Fruit fly (Drosophila melanogaster) whole organism, embryonic: ENCODE results near the gene Obp19c.

Source experiments
- Bteb2 ChIP-seq: fragments of 200-800 bp; sonication (Bioruptor generic); optimal IDR thresholded peaks from 2 replicates; lab custom pipeline; 2016; ENCODE audit warnings: missing biosample characterization, missing genetic modification characterization
- CG10267 ChIP-seq: fragments of 200-800 bp; sonication (Bioruptor generic); optimal IDR thresholded peaks from 2 replicates; lab custom pipeline; 2018; ENCODE audit warnings: missing biosample characterization, mild to moderate bottlenecking, missing genetic modification characterization, moderate library complexity
- CG12769 ChIP-seq: fragments of 200-800 bp; sonication (Bioruptor generic); optimal IDR thresholded peaks from 2 replicates; lab custom pipeline; 2019; ENCODE audit warnings: missing biosample characterization, mild to moderate bottlenecking, missing genetic modification characterization, moderate library complexity
- CG12942 ChIP-seq: fragments of 200-800 bp; sonication (Bioruptor generic); optimal IDR thresholded peaks from 3 replicates; lab custom pipeline; 2016; ENCODE audit warnings: missing biosample characterization, missing genetic modification characterization
- CG13287 ChIP-seq: fragments of 200-800 bp; sonication (Bioruptor generic); IDR thresholded peaks from 2 replicates; pipeline ENCODE4 v1.3.6; 2022; ENCODE audit warnings: missing biosample characterization, missing genetic modification characterization; ENCODE audit not compliant: partially characterized antibody
- CG13424 ChIP-seq: fragments of 200-800 bp; sonication (Bioruptor generic); optimal IDR thresholded peaks from 2 replicates; lab custom pipeline; 2019; ENCODE audit warnings: missing biosample characterization, mild to moderate bottlenecking, missing genetic modification characterization, moderate library complexity
- CG15011 ChIP-seq: fragments of 200-800 bp; sonication (Bioruptor generic); optimal IDR thresholded peaks from 3 replicates; lab custom pipeline; 2018; ENCODE audit warnings: missing biosample characterization, mild to moderate bottlenecking, missing genetic modification characterization
- CG17385 ChIP-seq: fragments of 200-800 bp; sonication (Bioruptor generic); optimal IDR thresholded peaks from 3 replicates; lab custom pipeline; 2018; ENCODE audit warnings: missing biosample characterization, mild to moderate bottlenecking, missing genetic modification characterization
- CG17612 ChIP-seq: fragments of 200-800 bp; sonication (Bioruptor generic); IDR thresholded peaks from 2 replicates; pipeline ENCODE4 v1.3.6; 2022; ENCODE audit warnings: missing biosample characterization, missing genetic modification characterization
- CG1792 ChIP-seq: fragments of 200-800 bp; sonication (Bioruptor generic); optimal IDR thresholded peaks from 2 replicates; lab custom pipeline; 2016; ENCODE audit warnings: missing biosample characterization, missing genetic modification characterization
- CG18011 ChIP-seq: fragments of 200-800 bp; sonication (Bioruptor generic); optimal IDR thresholded peaks from 2 replicates; lab custom pipeline; 2017; ENCODE audit warnings: missing biosample characterization, missing genetic modification characterization, mild to moderate bottlenecking, moderate library complexity, missing genotype
- CG32767 ChIP-seq: fragments of 200-800 bp; sonication (Bioruptor generic); IDR thresholded peaks from 2 replicates; pipeline ENCODE4 v1.3.6; 2022; ENCODE audit warnings: missing biosample characterization, missing genetic modification characterization
- CG34376 ChIP-seq: fragments of 200-800 bp; sonication (Bioruptor generic); optimal IDR thresholded peaks from 2 replicates; lab custom pipeline; 2018; ENCODE audit warnings: missing biosample characterization, mild to moderate bottlenecking, missing genetic modification characterization
- CG5245 ChIP-seq: fragments of 200-800 bp; sonication (Bioruptor generic); optimal IDR thresholded peaks from 3 replicates; lab custom pipeline; 2016; ENCODE audit warnings: missing biosample characterization, missing genetic modification characterization
- CG9797 ChIP-seq: fragments of 200-800 bp; sonication (Bioruptor generic); optimal IDR thresholded peaks from 3 replicates; lab custom pipeline; 2018; ENCODE audit warnings: missing biosample characterization, mild to moderate bottlenecking, missing genetic modification characterization
- Chrac-16 ChIP-seq: fragments of 200-800 bp; sonication (Bioruptor generic); optimal IDR thresholded peaks from 3 replicates; lab custom pipeline; 2016; ENCODE audit warnings: missing biosample characterization, missing genetic modification characterization
- Ets65A ChIP-seq: fragments of 200-800 bp; sonication (Bioruptor generic); peaks from one replicate; lab custom pipeline; 2016; ENCODE audit warnings: missing biosample characterization, missing genetic modification characterization
- H2.0 ChIP-seq: fragments of 200-800 bp; sonication (Bioruptor generic); IDR thresholded peaks from 2 replicates; pipeline ENCODE4 v1.3.6; 2022; ENCODE audit warnings: missing biosample characterization, missing genetic modification characterization
- HLH3B ChIP-seq: fragments of 200-800 bp; sonication (Bioruptor generic); IDR thresholded peaks from 2 replicates; pipeline ENCODE4 v1.3.6; 2022; ENCODE audit warnings: missing biosample characterization, missing genetic modification characterization
- HmgD ChIP-seq: fragments of 200-800 bp; sonication (Bioruptor generic); optimal IDR thresholded peaks from 3 replicates; lab custom pipeline; 2016; ENCODE audit warnings: missing biosample characterization, missing genetic modification characterization
- Hmr ChIP-seq: fragments of 200-800 bp; sonication (Bioruptor generic); optimal IDR thresholded peaks from 3 replicates; lab custom pipeline; 2017; ENCODE audit warnings: mild to moderate bottlenecking, missing biosample characterization, missing genetic modification reagents, missing genetic modification characterization
- Lim3 ChIP-seq: fragments of 200-800 bp; sonication (Bioruptor generic); IDR thresholded peaks from 2 replicates; pipeline ENCODE4 v1.3.6; 2022; ENCODE audit warnings: missing biosample characterization, missing genetic modification characterization
- MBD-R2 ChIP-seq: fragments of 200-800 bp; sonication (Bioruptor generic); IDR thresholded peaks from 2 replicates; pipeline ENCODE4 v1.3.6; 2022; ENCODE audit warnings: missing biosample characterization, missing genetic modification characterization
- MESR4 ChIP-seq: fragments of 200-800 bp; sonication (Bioruptor generic); optimal IDR thresholded peaks from 2 replicates; lab custom pipeline; 2018; ENCODE audit warnings: missing biosample characterization, mild to moderate bottlenecking, missing genetic modification characterization, moderate library complexity
- Med ChIP-seq: fragments of 200-800 bp; sonication (Bioruptor generic); peaks from one replicate; lab custom pipeline; 2016; ENCODE audit warnings: missing biosample characterization, missing genetic modification characterization, mild to moderate bottlenecking, inconsistent platforms, moderate library complexity
- Myb ChIP-seq: fragments of 200-800 bp; sonication (Bioruptor generic); optimal IDR thresholded peaks from 2 replicates; lab custom pipeline; 2016; ENCODE audit warnings: missing biosample characterization, missing genetic modification characterization
- Opbp ChIP-seq: fragments of 200-800 bp; sonication (Bioruptor generic); IDR thresholded peaks from 3 replicates; pipeline ENCODE4 v1.3.6; 2022; ENCODE audit warnings: missing biosample characterization, missing genetic modification characterization; ENCODE audit not compliant: partially characterized antibody
- Scr ChIP-seq: fragments of 200-800 bp; sonication (Bioruptor generic); IDR thresholded peaks from 2 replicates; pipeline ENCODE4 v1.3.6; 2022; ENCODE audit warnings: missing biosample characterization, missing genetic modification characterization; ENCODE audit not compliant: partially characterized antibody
- Sin3A ChIP-seq: fragments of >200 bp; optimal IDR thresholded peaks from 2 replicates; lab custom pipeline; 2018
- amos ChIP-seq: fragments of 200-800 bp; sonication (Bioruptor generic); IDR thresholded peaks from 2 replicates; pipeline ENCODE4 v1.3.6; 2022; ENCODE audit warnings: missing biosample characterization, missing genetic modification characterization; ENCODE audit not compliant: partially characterized antibody
- ase ChIP-seq: fragments of 200-800 bp; sonication (Bioruptor generic); IDR thresholded peaks from 3 replicates; pipeline ENCODE4 v1.3.6; 2022; ENCODE audit warnings: missing biosample characterization, missing genetic modification characterization
- br ChIP-seq: fragments of >200 bp; optimal IDR thresholded peaks from 2 replicates; lab custom pipeline; 2017
- cg ChIP-seq: fragments of 200-800 bp; sonication (Bioruptor generic); optimal IDR thresholded peaks from 3 replicates; lab custom pipeline; 2019; ENCODE audit warnings: missing biosample characterization, mild to moderate bottlenecking, missing genetic modification characterization, moderate library complexity
- dm ChIP-seq: fragments of 200-800 bp; sonication (Bioruptor generic); optimal IDR thresholded peaks from 3 replicates; lab custom pipeline; 2016; ENCODE audit warnings: missing biosample characterization, missing genetic modification characterization
- emc ChIP-seq: fragments of 200-800 bp; sonication (Bioruptor generic); optimal IDR thresholded peaks from 2 replicates; lab custom pipeline; 2016; ENCODE audit warnings: missing biosample characterization, missing genetic modification characterization
- fu2 ChIP-seq: fragments of 200-800 bp; sonication (Bioruptor generic); optimal IDR thresholded peaks from 2 replicates; lab custom pipeline; 2016; ENCODE audit warnings: missing biosample characterization, missing genetic modification characterization
- gfzf ChIP-seq: fragments of 200-800 bp; sonication (Bioruptor generic); optimal IDR thresholded peaks from 2 replicates; lab custom pipeline; 2016; ENCODE audit warnings: missing biosample characterization, mild to moderate bottlenecking, missing genetic modification characterization, moderate library complexity
- knrl ChIP-seq: fragments of 200-800 bp; sonication (Bioruptor generic); IDR thresholded peaks from 3 replicates; pipeline ENCODE4 v1.3.6; 2022; ENCODE audit warnings: missing biosample characterization, missing genetic modification characterization; ENCODE audit not compliant: partially characterized antibody
- oc ChIP-seq: fragments of 200-800 bp; sonication (Bioruptor generic); optimal IDR thresholded peaks from 2 replicates; lab custom pipeline; 2018; ENCODE audit warnings: missing biosample characterization, mild to moderate bottlenecking, missing genetic modification characterization, moderate library complexity
- pan ChIP-seq, 4 experiments: fragments of >200 bp in 3 of 4; fragments of 200-800 bp in 1 of 4; sonication (Bioruptor generic) in 1 of 4; optimal IDR thresholded peaks in 3 of 4; IDR thresholded peaks in 1 of 4; 2 replicates each; pipeline versions ENCODE4 v1.3.6 to Lab custom; 2017 to 2022; ENCODE audit warnings: missing biosample characterization in 2 of 4, missing genetic modification characterization in 2 of 4, mixed read lengths in 1 of 4
- pho ChIP-seq: fragments of 200-800 bp; sonication (Bioruptor generic); optimal IDR thresholded peaks from 2 replicates; lab custom pipeline; 2016; ENCODE audit warnings: missing biosample characterization, missing genetic modification characterization
- prd ChIP-seq, 3 experiments: fragments of >200 bp in 2 of 3; fragments of 200-800 bp in 1 of 3; sonication (Bioruptor generic) in 1 of 3; optimal IDR thresholded peaks in 2 of 3; IDR thresholded peaks in 1 of 3; 2 replicates in 2 of 3; 3 replicates in 1 of 3; pipeline versions ENCODE4 v1.3.6 to Lab custom; 2017 to 2022; ENCODE audit warnings: missing biosample characterization in 1 of 3, missing genetic modification characterization in 1 of 3
- psq ChIP-seq: fragments of 200-800 bp; sonication (Bioruptor generic); optimal IDR thresholded peaks from 2 replicates; lab custom pipeline; 2017; ENCODE audit warnings: missing biosample characterization, missing genetic modification characterization
- pzg ChIP-seq: fragments of 200-800 bp; sonication (Bioruptor generic); optimal IDR thresholded peaks from 3 replicates; lab custom pipeline; 2018; ENCODE audit warnings: missing biosample characterization, mild to moderate bottlenecking, missing genetic modification characterization, moderate library complexity
- slbo ChIP-seq: fragments of 200-800 bp; sonication (Bioruptor generic); IDR thresholded peaks from 2 replicates; pipeline ENCODE4 v1.3.6; 2022; ENCODE audit warnings: missing biosample characterization, missing genetic modification characterization
- trh ChIP-seq: fragments of 200-800 bp; sonication (Bioruptor generic); optimal IDR thresholded peaks from 2 replicates; lab custom pipeline; 2016; ENCODE audit warnings: missing biosample characterization, missing genetic modification characterization
- tx ChIP-seq: fragments of 200-800 bp; sonication (Bioruptor generic); optimal IDR thresholded peaks from 2 replicates; lab custom pipeline; 2016; ENCODE audit warnings: missing biosample characterization, missing genetic modification characterization
- unc-4 ChIP-seq: fragments of 200-800 bp; sonication (Bioruptor generic); IDR thresholded peaks from 2 replicates; pipeline ENCODE4 v1.3.6; 2022; ENCODE audit warnings: missing biosample characterization, missing genetic modification characterization; ENCODE audit not compliant: partially characterized antibody
- yki ChIP-seq: fragments of >200 bp; optimal IDR thresholded peaks from 3 replicates; lab custom pipeline; 2018

Gene Obp19c

dm6 chrX:20394066-20394913 lies 24.5 kb downstream of the Obp19c start, which contains the start of gene HERC2 (continued):
- TF ChIP-seq pan (optimal IDR thresholded peaks at IDR 0.05; lab: Kevin White, UChicago) (no peak), pan (GFP tag; optimal IDR thresholded peaks at IDR 0.05 in 1 of 2, IDR thresholded peaks at IDR 0.05 in 1 of 2) (peak in 1 of 2 experiments; percentile 56), Lim3 (GFP tag; lab: Robert Waterston, UW) (no peak), slbo (GFP tag; lab: Robert Waterston, UW) (peak; percentile 82), br (no peak), CG15011 (GFP tag; lab: Kevin White, UChicago) (no peak), CG12942 (GFP tag; lab: Kevin White, UChicago) (peak; percentile 34), oc (tag; lab: Kevin White, UChicago) (peak; percentile 70), Ets65A (GFP tag; lab: Kevin White, UChicago) (peak; percentile 93), CG18011 (peak; percentile 36), knrl (GFP tag; lab: Robert Waterston, UW) (peak; percentile 85), tx (GFP tag; lab: Kevin White, UChicago) (peak; percentile 15), HmgD (peak; percentile 53), CG10267 (peak; percentile 46), psq (GFP tag; lab: Kevin White, UChicago) (no peak), amos (GFP tag; lab: Robert Waterston, UW) (peak; percentile 93), CG12769 (tag; lab: Kevin White, UChicago) (no peak), pzg (peak; percentile 70), CG13424 (peak; percentile 31), CG32767 (no peak), CG34376 (GFP tag; lab: Kevin White, UChicago) (no peak), pho (GFP tag; lab: Kevin White, UChicago) (peak; percentile 64), Chrac-16 (peak; percentile 51), ase (0 out of 3 replicates have a peak, but pooled peaks have one; percentile 29), Scr (peak; percentile 84), HLH3B (GFP tag; lab: Robert Waterston, UW) (peak; percentile 34; the same call in 1 of the 2 replicates), MBD-R2 (GFP tag; lab: Robert Waterston, UW) (peak; percentile 72), trh (no peak), emc (GFP tag; lab: Kevin White, UChicago) (no peak), CG1792 (peak; percentile 41), fu2 (GFP tag; lab: Kevin White, UChicago) (peak; percentile 56), dm (GFP tag; lab: Kevin White, UChicago) (no peak), unc-4 (GFP tag; lab: Robert Waterston, UW) (peak; percentile 77), prd (optimal IDR thresholded peaks at IDR 0.05; lab: Kevin White, UChicago) (no peak), prd (GFP tag; IDR thresholded peaks at IDR 0.05; lab: Robert Waterston, UW) (peak; percentile 77), Sin3A (lab: Kevin White, UChicago) (peak; percentile 5), H2.0 (GFP tag; lab: Robert Waterston, UW) (peak; percentile 39; the same call in 1 of the 2 replicates), Hmr (GFP tag; lab: Kevin White, UChicago) (peak; percentile 46), yki (lab: Kevin White, UChicago) (no peak), Bteb2 (GFP tag; lab: Kevin White, UChicago) (no peak), Med (GFP tag; lab: Kevin White, UChicago) (peak; percentile 91)

- peak; percentile 56 for TF ChIP-seq CG9797
- peak; percentile 37 for TF ChIP-seq MBD-R2 (GFP tag; lab: Robert Waterston, UW)
- no peak for TF ChIP-seq CG17385 (GFP tag; lab: Kevin White, UChicago)
- peak; percentile 74 for TF ChIP-seq MESR4 (GFP tag; lab: Kevin White, UChicago)
- no peak for TF ChIP-seq CG17612 (GFP tag; lab: Robert Waterston, UW)
- no peak for TF ChIP-seq CG5245 (GFP tag; lab: Kevin White, UChicago)
- TF ChIP-seq cg (GFP tag; lab: Kevin White, UChicago) = no peak
- peak; percentile 40 for TF ChIP-seq pzg
- TF ChIP-seq Myb (GFP tag; lab: Kevin White, UChicago) = peak; percentile 66
- TF ChIP-seq amos (GFP tag; lab: Robert Waterston, UW) = peak; percentile 42; the same call in 1 of the 2 replicates
- TF ChIP-seq Opbp (GFP tag; lab: Robert Waterston, UW) = 0 out of 3 replicates have a peak, but pooled peaks have one; percentile 10
- no peak for TF ChIP-seq Med (GFP tag; lab: Kevin White, UChicago)
- TF ChIP-seq br = no peak
- TF ChIP-seq gfzf (GFP tag; lab: Kevin White, UChicago) = peak; percentile 59
- 0 out of 2 replicates have a peak, but pooled peaks have one; percentile 6 for TF ChIP-seq CG13287 (GFP tag; lab: Robert Waterston, UW)
Observed at dm6 chrX:20393580-20393979, 25.2 kb downstream of the Obp19c start, which contains the start of gene Syx16. Gene Syx16, minus strand, starts transcription at chrX:20393751.
